Worm (Caenorhabditis elegans): ENCODE results near the gene pals-38.

ce11 chrV:12414362-12414761 is 32.4 kb downstream of the pals-38 start:
- no peak for TF ChIP-seq elt-3 (tag; optimal IDR thresholded peaks at IDR 0.05)
- TF ChIP-seq nhr-25 (tag; optimal IDR thresholded peaks at IDR 0.05) = no peak
- TF ChIP-seq skn-1 (tag; optimal IDR thresholded peaks at IDR 0.05) = peak; percentile 81
- TF ChIP-seq mdl-1 (tag; optimal IDR thresholded peaks at IDR 0.05) = no peak
- no peak for TF ChIP-seq ama-1 (optimal IDR thresholded peaks at IDR 0.05)
- no peak for TF ChIP-seq egl-27 (tag; optimal IDR thresholded peaks at IDR 0.05)
- no peak for TF ChIP-seq snpc-4 (tag; optimal IDR thresholded peaks at IDR 0.05)
- no peak for TF ChIP-seq aly-2 (tag; optimal IDR thresholded peaks at IDR 0.05)
- no peak for TF ChIP-seq ztf-11 (tag; optimal IDR thresholded peaks at IDR 0.05)
- TF ChIP-seq ceh-16 (tag; optimal IDR thresholded peaks at IDR 0.05) = no peak
- TF ChIP-seq unc-62 (GFP tag; optimal IDR thresholded peaks at IDR 0.05) = no peak

All from whole organism, L2 larva.